Worm (Caenorhabditis elegans) whole organism, L3 larva: ENCODE data around the gene ucr-2.2.

Source experiments
- egl-27 ChIP-seq: sonication (generic microtip); optimal IDR thresholded peaks from 4 replicates; lab custom pipeline; 2017; ENCODE audit warnings: missing biosample characterization, missing genetic modification reagents, missing genetic modification characterization
- nhr-12 ChIP-seq: fragments of 150-350 bp; optimal IDR thresholded peaks from 2 replicates; lab custom pipeline; 2014; ENCODE audit warnings: missing biosample characterization, missing genetic modification characterization
- nhr-77 ChIP-seq: fragments of 150-350 bp; optimal IDR thresholded peaks from 2 replicates; lab custom pipeline; 2014; ENCODE audit warnings: missing biosample characterization, missing genetic modification characterization
- pha-4 ChIP-seq: fragments of 150-350 bp; optimal IDR thresholded peaks from 2 replicates; lab custom pipeline; 2014; ENCODE audit warnings: missing biosample characterization, missing genetic modification reagents, missing genetic modification characterization

DNA sequence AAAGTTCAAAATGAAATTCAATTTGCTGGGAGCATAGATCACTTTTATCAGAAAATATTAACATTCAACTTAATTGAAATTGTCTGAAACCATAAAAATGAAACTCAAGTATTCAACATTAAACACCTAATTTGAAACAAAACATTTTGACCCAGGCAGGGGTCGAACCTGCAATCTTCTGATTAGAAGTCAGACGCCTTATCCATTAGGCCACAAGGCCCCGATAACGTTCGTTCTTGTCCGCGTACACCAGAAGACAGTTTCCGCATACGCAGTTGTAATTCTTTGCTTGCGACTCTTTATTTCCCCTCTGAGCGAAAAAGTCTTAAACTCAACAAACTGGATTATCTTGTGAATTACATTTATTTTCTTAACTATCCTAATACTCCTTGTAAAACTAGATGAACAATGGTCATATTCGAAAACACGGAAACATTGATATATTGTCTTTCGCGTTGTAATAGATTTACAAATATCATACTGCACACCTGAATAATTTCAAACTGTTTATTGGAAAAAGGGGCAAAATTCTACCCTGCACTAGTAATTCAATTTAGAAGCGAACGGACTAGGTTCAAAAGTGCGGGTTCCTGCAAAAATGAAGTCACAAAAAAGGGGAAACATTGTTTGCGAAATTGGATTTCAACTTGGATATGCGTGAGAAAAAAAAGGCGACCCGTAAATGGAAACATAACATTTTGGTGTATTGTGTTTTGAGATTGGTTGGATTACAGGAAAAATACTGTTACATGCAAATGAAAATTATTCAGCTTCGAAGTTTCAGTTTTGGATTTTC, 27.1 kb upstream of the ucr-2.2 start:
- TF ChIP-seq nhr-77 (tag; lab: Kevin White, UChicago) (no peak), pha-4 (tag; lab: Kevin White, UChicago) (no peak), nhr-12 (tag; lab: Kevin White, UChicago) (no peak), egl-27 (tag; lab: Kevin White, UChicago) (no peak)
